Fruit fly (Drosophila melanogaster): ENCODE data around the gene mge.
A peak's percentile ranks its signal among the peaks of the same experiment; 100 is the strongest.

mge gene

dm6 chr3L:3932742-3933289 lies 23.1 kb upstream of the mge start (continued):
- TF ChIP-seq tll (GFP tag; optimal IDR thresholded peaks at IDR 0.05) (no peak), lbe (GFP tag; optimal IDR thresholded peaks at IDR 0.05) (no peak), knrl (GFP tag; IDR thresholded peaks at IDR 0.05; ENCODE audit: partially characterized antibody) (no peak), crp (GFP tag; optimal IDR thresholded peaks at IDR 0.05) (no peak), CG13894 (tag; optimal IDR thresholded peaks at IDR 0.05) (no peak), Usf (GFP tag; optimal IDR thresholded peaks at IDR 0.05) (no peak), H15 (GFP tag; IDR thresholded peaks at IDR 0.05) (no peak), bcd (GFP tag; optimal IDR thresholded peaks at IDR 0.05) (no peak), crol (GFP tag; IDR thresholded peaks at IDR 0.05) (no peak), Xrp1 (GFP tag; IDR thresholded peaks at IDR 0.05) (no peak), CG15479 (GFP tag; optimal IDR thresholded peaks at IDR 0.05) (no peak), Sin3A (optimal IDR thresholded peaks at IDR 0.05) (no peak), CG33557 (GFP tag; optimal IDR thresholded peaks at IDR 0.05) (no peak), mam (GFP tag; optimal IDR thresholded peaks at IDR 0.05) (no peak), danr (GFP tag; IDR thresholded peaks at IDR 0.05) (no peak), ewg (GFP tag; optimal IDR thresholded peaks at IDR 0.05) (no peak), YL-1 (GFP tag; optimal IDR thresholded peaks at IDR 0.05) (no peak), C15 (GFP tag; IDR thresholded peaks at IDR 0.05) (no peak), unc-4 (GFP tag; IDR thresholded peaks at IDR 0.05; ENCODE audit: partially characterized antibody) (no peak), Dll (GFP tag; IDR thresholded peaks at IDR 0.05; ENCODE audit: partially characterized antibody) (no peak), scrt (GFP tag; optimal IDR thresholded peaks at IDR 0.05) (peak; percentile 43), Dek (tag; optimal IDR thresholded peaks at IDR 0.05) (no peak), CG4707 (GFP tag; optimal IDR thresholded peaks at IDR 0.05) (no peak), Abd-B (GFP tag; optimal IDR thresholded peaks at IDR 0.05) (no peak), CG10979 (tag; optimal IDR thresholded peaks at IDR 0.05) (no peak), CG9817 (tag; optimal IDR thresholded peaks at IDR 0.05) (no peak), zen2 (GFP tag; IDR thresholded peaks at IDR 0.05; ENCODE audit: partially characterized antibody) (no peak), wek (GFP tag; optimal IDR thresholded peaks at IDR 0.05) (no peak), CG18599 (GFP tag; optimal IDR thresholded peaks at IDR 0.05) (peak; percentile 77), CG4282 (GFP tag; optimal IDR thresholded peaks at IDR 0.05) (no peak), CG7928 (GFP tag; optimal IDR thresholded peaks at IDR 0.05) (peak; percentile 16), Fer1 (GFP tag; optimal IDR thresholded peaks at IDR 0.05) (peak; percentile 65), CG8089 (GFP tag; optimal IDR thresholded peaks at IDR 0.05) (no peak), HLH3B (GFP tag; IDR thresholded peaks at IDR 0.05) (no peak), Drgx (GFP tag; IDR thresholded peaks at IDR 0.05) (no peak), CG34224 (GFP tag; IDR thresholded peaks at IDR 0.05; ENCODE audit: partially characterized antibody) (no peak), dmrt11E (tag; optimal IDR thresholded peaks at IDR 0.05) (no peak), sna (GFP tag; IDR thresholded peaks at IDR 0.05; ENCODE audit: partially characterized antibody) (no peak), tin (GFP tag; optimal IDR thresholded peaks at IDR 0.05) (no peak), CG32772 (GFP tag; IDR thresholded peaks at IDR 0.05) (no peak), zfh2 (GFP tag; optimal IDR thresholded peaks at IDR 0.05) (no peak), Adf1 (GFP tag; IDR thresholded peaks at IDR 0.05) (no peak), CG1602 (GFP tag; optimal IDR thresholded peaks at IDR 0.05) (no peak), lov (optimal IDR thresholded peaks at IDR 0.05) (no peak), lov (GFP tag; IDR thresholded peaks at IDR 0.05) (no peak), bowl (GFP tag; IDR thresholded peaks at IDR 0.05) (no peak), HLHmδ (GFP tag; optimal IDR thresholded peaks at IDR 0.05) (no peak), hbn (GFP tag; IDR thresholded peaks at IDR 0.05; ENCODE audit: partially characterized antibody) (no peak), CG32532 (GFP tag; IDR thresholded peaks at IDR 0.05) (no peak), Dad (GFP tag; optimal IDR thresholded peaks at IDR 0.05) (no peak), CG6175 (GFP tag; IDR thresholded peaks at IDR 0.05) (no peak)

Measured in whole organism, embryonic.